Worm (Caenorhabditis elegans) whole organism, midembryonic: ENCODE results near the gene nhr-60.
"Not testable (repeated sequence)": the region's sequence is repeated elsewhere in the genome, so short reads cannot be mapped to it uniquely, and the experiment has no call there.

Experiments
- T22C8.4 ChIP-seq: fragments of 200-800 bp; sonication (Bioruptor generic); IDR thresholded peaks from 2 replicates; pipeline ENCODE4 v1.3.6; 2022; ENCODE audit warnings: missing genetic modification characterization, missing compliant biosample characterization
- flt-1 ChIP-seq: fragments of 200-800 bp; sonication (Bioruptor generic); IDR thresholded peaks from 2 replicates; pipeline ENCODE4 v1.3.6; 2022; ENCODE audit warnings: missing genetic modification characterization, missing compliant biosample characterization
- klf-2 ChIP-seq: fragments of 200-800 bp; sonication (Bioruptor generic); conservative IDR thresholded peaks from 2 replicates; pipeline ENCODE4 v1.3.6; 2022; ENCODE audit warnings: missing genetic modification reagents, missing genetic modification characterization, missing compliant biosample characterization
- med-1 ChIP-seq: sonication (generic microtip); optimal IDR thresholded peaks from 2 replicates; lab custom pipeline; 2017; ENCODE audit warnings: missing genetic modification characterization, mild to moderate bottlenecking, missing compliant biosample characterization, antibody characterized with exemption, missing genetic modification reagents; ENCODE audit not compliant: insufficient read depth
- ref-1 ChIP-seq: fragments of 200-800 bp; sonication (Bioruptor generic); conservative IDR thresholded peaks from 2 replicates; pipeline ENCODE4 v1.3.6; 2022; ENCODE audit warnings: missing genetic modification reagents, missing genetic modification characterization, missing compliant biosample characterization
- tab-1 ChIP-seq: fragments of 200-800 bp; sonication (Bioruptor generic); IDR thresholded peaks from 2 replicates; pipeline ENCODE4 v1.3.6; 2022; ENCODE audit warnings: missing genetic modification characterization, missing compliant biosample characterization
- ztf-29 ChIP-seq: fragments of 200-800 bp; sonication (Bioruptor generic); IDR thresholded peaks from 2 replicates; pipeline ENCODE4 v1.3.6; 2022; ENCODE audit warnings: missing genetic modification reagents, missing genetic modification characterization, missing compliant biosample characterization

DNA sequence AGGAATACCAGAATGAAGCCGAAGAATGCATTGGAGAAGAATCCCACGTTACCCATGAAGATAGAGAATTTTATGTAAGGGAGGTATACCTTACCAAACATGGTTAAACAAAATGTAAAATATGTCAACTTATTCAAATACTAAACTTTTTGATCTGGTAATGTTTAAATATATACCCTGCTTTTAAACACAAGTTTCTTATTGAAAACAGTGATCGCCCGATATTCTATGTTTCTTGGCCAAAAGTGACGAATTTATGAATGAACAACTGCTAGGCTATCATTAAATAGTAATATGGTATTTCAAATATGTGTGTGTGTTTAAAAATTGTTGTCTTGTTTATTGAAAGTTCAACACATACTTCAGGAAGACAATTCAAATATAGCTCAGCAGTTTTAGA lies 24.7 kb downstream of the nhr-60 start, which contains the start of gene T23D5.8:
- TF ChIP-seq T22C8.4; ztf-29 (GFP tag; lab: Robert Waterston, UW); flt-1; klf-2 (GFP tag; lab: Robert Waterston, UW); tab-1; ref-1; med-1 (GFP tag; lab: Kevin White, UChicago): not testable (repeated sequence)
